Worm (Caenorhabditis elegans) whole organism, midembryonic: Measurements from ENCODE around the gene Y69E1A.5.

Source experiments
- T22C8.4 ChIP-seq: fragments of 200-800 bp; sonication (Bioruptor generic); IDR thresholded peaks from 2 replicates; pipeline ENCODE4 v1.3.6; 2022; ENCODE audit warnings: missing genetic modification characterization, missing compliant biosample characterization
- cog-1 ChIP-seq: sonication (generic microtip); optimal IDR thresholded peaks from 2 replicates; lab custom pipeline; 2016; ENCODE audit warnings: missing genetic modification characterization, missing compliant biosample characterization
- flt-1 ChIP-seq: fragments of 200-800 bp; sonication (Bioruptor generic); IDR thresholded peaks from 2 replicates; pipeline ENCODE4 v1.3.6; 2022; ENCODE audit warnings: missing genetic modification characterization, missing compliant biosample characterization
- ref-1 ChIP-seq: fragments of 200-800 bp; sonication (Bioruptor generic); conservative IDR thresholded peaks from 2 replicates; pipeline ENCODE4 v1.3.6; 2022; ENCODE audit warnings: missing genetic modification reagents, missing genetic modification characterization, missing compliant biosample characterization
- tab-1 ChIP-seq: fragments of 200-800 bp; sonication (Bioruptor generic); IDR thresholded peaks from 2 replicates; pipeline ENCODE4 v1.3.6; 2022; ENCODE audit warnings: missing genetic modification characterization, missing compliant biosample characterization
- ztf-23 ChIP-seq: fragments of 200-800 bp; sonication (Bioruptor generic); IDR thresholded peaks from 2 replicates; pipeline ENCODE4 v1.3.6; 2022; ENCODE audit warnings: missing genetic modification reagents, missing genetic modification characterization, missing compliant biosample characterization
- ztf-29 ChIP-seq: fragments of 200-800 bp; sonication (Bioruptor generic); IDR thresholded peaks from 2 replicates; pipeline ENCODE4 v1.3.6; 2022; ENCODE audit warnings: missing genetic modification reagents, missing genetic modification characterization, missing compliant biosample characterization

DNA sequence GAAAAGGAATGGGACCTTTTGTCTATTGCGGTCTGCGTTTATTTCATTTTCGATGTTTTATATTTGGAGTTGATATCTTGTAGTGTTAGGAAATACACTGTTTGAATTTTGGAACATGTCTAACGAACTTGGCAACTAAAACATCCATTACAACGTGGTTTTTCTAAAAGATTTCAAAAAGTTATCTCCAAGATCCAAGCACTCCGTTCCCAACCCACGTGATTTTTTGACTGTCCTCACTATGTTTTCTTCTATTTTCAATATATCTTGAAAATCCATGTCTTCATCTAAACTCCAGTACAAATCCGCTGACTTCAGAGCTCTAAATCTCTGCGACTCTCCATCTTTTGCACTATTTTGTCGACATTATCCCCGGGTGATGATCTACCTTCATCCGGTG lies 44.2 kb upstream of the Y69E1A.5 start, which contains the start of gene F13H10.9:
- TF ChIP-seq ref-1 (GFP tag; lab: Robert Waterston, UW) (no peak), flt-1 (no peak), ztf-29 (GFP tag; lab: Robert Waterston, UW) (no peak), tab-1 (GFP tag; lab: Robert Waterston, UW) (no peak), T22C8.4 (GFP tag; lab: Robert Waterston, UW) (no peak), ztf-23 (GFP tag; lab: Robert Waterston, UW) (no peak), cog-1 (tag; lab: Kevin White, UChicago) (no peak)
